Worm (Caenorhabditis elegans) whole organism, L2 larva: ENCODE measurements around the gene K08F4.3.

Source experiments
- C34F6.9 ChIP-seq: fragments of 150-350 bp; optimal IDR thresholded peaks from 2 replicates; lab custom pipeline; 2014; ENCODE audit warnings: missing biosample characterization, missing genetic modification characterization
- fos-1 ChIP-seq: fragments of 150-350 bp; optimal IDR thresholded peaks from 2 replicates; lab custom pipeline; 2014; ENCODE audit warnings: missing biosample characterization, missing genetic modification characterization
- lin-39 ChIP-seq: fragments of 150-350 bp; optimal IDR thresholded peaks from 2 replicates; lab custom pipeline; 2014; ENCODE audit warnings: missing biosample characterization, missing genetic modification reagents, missing genetic modification characterization
- ztf-11 ChIP-seq: sonication (generic microtip); optimal IDR thresholded peaks from 2 replicates; lab custom pipeline; 2017; ENCODE audit warnings: missing biosample characterization, missing genetic modification characterization

DNA sequence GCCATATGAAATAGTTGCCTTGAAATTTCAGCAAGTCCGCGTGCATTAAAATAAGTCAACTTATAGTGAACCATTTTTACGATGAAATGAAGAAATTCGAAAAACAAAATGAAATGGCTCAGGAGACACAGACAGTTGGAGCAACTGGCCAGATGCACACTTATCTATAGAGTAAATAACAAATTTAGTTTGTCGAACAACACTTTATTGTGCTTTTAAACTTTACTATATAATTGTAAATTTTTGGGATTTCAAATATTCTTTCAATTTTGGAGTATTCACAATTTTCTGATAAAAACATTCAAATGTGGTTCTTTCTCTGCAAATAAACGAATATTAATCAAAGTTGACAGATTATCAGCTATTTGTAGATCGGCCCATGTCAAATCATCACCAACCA, 11.1 kb downstream of the K08F4.3 start, which contains the start of gene gst-3:
- TF ChIP-seq fos-1, result no peak
- no peak for TF ChIP-seq lin-39 (tag; lab: Kevin White, UChicago)
- no peak for TF ChIP-seq C34F6.9
- no peak for TF ChIP-seq ztf-11 (tag; lab: Kevin White, UChicago)
